Worm (Caenorhabditis elegans) whole organism, mixed stage, embryonic: ENCODE data around the gene F43G6.17.
A peak's percentile ranks its signal among the peaks of the same experiment; 100 is the strongest.

ENCODE experiments used
- bed-3 ChIP-seq: fragments of 200-800 bp; sonication (Bioruptor generic); optimal IDR thresholded peaks from 3 replicates; lab custom pipeline; 2018; ENCODE audit warnings: mild to moderate bottlenecking, missing genetic modification characterization, moderate library complexity, missing compliant biosample characterization
- ceh-39 ChIP-seq: fragments of 150-350 bp; optimal IDR thresholded peaks from 2 replicates; lab custom pipeline; 2014; ENCODE audit warnings: missing biosample characterization, missing genetic modification characterization
- ceh-43 ChIP-seq: fragments of 200-800 bp; sonication (Bioruptor generic); optimal IDR thresholded peaks from 2 replicates; lab custom pipeline; 2018; ENCODE audit warnings: mild to moderate bottlenecking, missing genetic modification characterization, moderate library complexity, missing compliant biosample characterization
- ceh-83 ChIP-seq: fragments of 200-800 bp; sonication (Bioruptor generic); optimal IDR thresholded peaks from 2 replicates; lab custom pipeline; 2018; ENCODE audit warnings: mild to moderate bottlenecking, missing genetic modification characterization, missing compliant biosample characterization
- ces-1 ChIP-seq: fragments of 150-350 bp; optimal IDR thresholded peaks from 2 replicates; lab custom pipeline; 2014; ENCODE audit warnings: missing biosample characterization, missing genetic modification reagents, missing genetic modification characterization
- cnd-1 ChIP-seq: fragments of 200-800 bp; sonication (Bioruptor generic); optimal IDR thresholded peaks from 2 replicates; lab custom pipeline; 2018; ENCODE audit warnings: mild to moderate bottlenecking, missing genetic modification characterization, missing compliant biosample characterization
- drap-1 ChIP-seq: fragments of 200-800 bp; sonication (Bioruptor generic); optimal IDR thresholded peaks from 3 replicates; lab custom pipeline; 2018; ENCODE audit warnings: mild to moderate bottlenecking, missing genetic modification characterization, missing compliant biosample characterization
- elt-1 ChIP-seq: sonication (generic microtip); optimal IDR thresholded peaks from 2 replicates; lab custom pipeline; 2017; ENCODE audit warnings: missing genetic modification characterization, mild to moderate bottlenecking, missing compliant biosample characterization, antibody characterized with exemption, moderate library complexity, borderline replicate concordance; ENCODE audit not compliant: insufficient read depth
- elt-3 ChIP-seq: fragments of 150-350 bp; optimal IDR thresholded peaks from 2 replicates; lab custom pipeline; 2014; ENCODE audit warnings: missing biosample characterization, missing genetic modification characterization
- ham-2 ChIP-seq: fragments of 200-800 bp; sonication (Bioruptor generic); optimal IDR thresholded peaks from 2 replicates; lab custom pipeline; 2018; ENCODE audit warnings: mild to moderate bottlenecking, missing genetic modification characterization, missing compliant biosample characterization
- hlh-1 ChIP-seq: fragments of 150-350 bp; optimal IDR thresholded peaks from 2 replicates; lab custom pipeline; 2014; ENCODE audit warnings: missing biosample characterization, missing genetic modification reagents, missing genetic modification characterization
- mab-5 ChIP-seq: fragments of 150-350 bp; optimal IDR thresholded peaks from 2 replicates; lab custom pipeline; 2014; ENCODE audit warnings: missing biosample characterization, missing genetic modification characterization
- mep-1 ChIP-seq: fragments of 150-350 bp; optimal IDR thresholded peaks from 2 replicates; lab custom pipeline; 2017; ENCODE audit warnings: missing biosample characterization, missing genetic modification reagents, missing genetic modification characterization, inconsistent platforms
- mls-2 ChIP-seq: sonication (generic microtip); optimal IDR thresholded peaks from 2 replicates; lab custom pipeline; 2016; ENCODE audit warnings: mild to moderate bottlenecking, missing genetic modification characterization, moderate library complexity, missing compliant biosample characterization
- nhr-12 ChIP-seq: fragments of 150-350 bp; optimal IDR thresholded peaks from 2 replicates; lab custom pipeline; 2014; ENCODE audit warnings: missing biosample characterization, missing genetic modification characterization
- nhr-237 ChIP-seq: fragments of 150-350 bp; optimal IDR thresholded peaks from 2 replicates; lab custom pipeline; 2014; ENCODE audit warnings: missing biosample characterization, missing genetic modification characterization
- nhr-28 ChIP-seq: fragments of 150-350 bp; optimal IDR thresholded peaks from 2 replicates; lab custom pipeline; 2014; ENCODE audit warnings: missing biosample characterization, missing genetic modification characterization
- sem-2 ChIP-seq: fragments of 200-800 bp; sonication (Bioruptor generic); optimal IDR thresholded peaks from 2 replicates; lab custom pipeline; 2018; ENCODE audit warnings: mild to moderate bottlenecking, missing genetic modification characterization, missing compliant biosample characterization
- snpc-4 ChIP-seq: fragments of 150-350 bp; optimal IDR thresholded peaks from 2 replicates; lab custom pipeline; 2014; ENCODE audit warnings: missing biosample characterization, missing genetic modification characterization
- sptf-1 ChIP-seq: sonication (generic microtip); optimal IDR thresholded peaks from 2 replicates; lab custom pipeline; 2017; ENCODE audit warnings: mild to moderate bottlenecking, missing genetic modification characterization, moderate library complexity, missing compliant biosample characterization
- tbx-8 ChIP-seq: fragments of 200-800 bp; sonication (Bioruptor generic); optimal IDR thresholded peaks from 2 replicates; lab custom pipeline; 2018; ENCODE audit warnings: mild to moderate bottlenecking, missing genetic modification characterization, moderate library complexity, missing compliant biosample characterization
- unc-120 ChIP-seq: sonication (generic microtip); optimal IDR thresholded peaks from 2 replicates; lab custom pipeline; 2017; ENCODE audit warnings: missing genetic modification characterization, missing compliant biosample characterization; ENCODE audit not compliant: poor library complexity, severe bottlenecking
- unc-39 ChIP-seq: fragments of 150-350 bp; optimal IDR thresholded peaks from 2 replicates; lab custom pipeline; 2014; ENCODE audit warnings: missing biosample characterization, missing genetic modification characterization
- unc-62 ChIP-seq: fragments of 150-350 bp; optimal IDR thresholded peaks from 2 replicates; lab custom pipeline; 2014; ENCODE audit warnings: missing biosample characterization, missing genetic modification reagents, missing genetic modification characterization
- ztf-11 ChIP-seq: fragments of 150-350 bp; optimal IDR thresholded peaks from 2 replicates; lab custom pipeline; 2014; ENCODE audit warnings: missing biosample characterization, missing genetic modification characterization

The F43G6.17 gene

DNA sequence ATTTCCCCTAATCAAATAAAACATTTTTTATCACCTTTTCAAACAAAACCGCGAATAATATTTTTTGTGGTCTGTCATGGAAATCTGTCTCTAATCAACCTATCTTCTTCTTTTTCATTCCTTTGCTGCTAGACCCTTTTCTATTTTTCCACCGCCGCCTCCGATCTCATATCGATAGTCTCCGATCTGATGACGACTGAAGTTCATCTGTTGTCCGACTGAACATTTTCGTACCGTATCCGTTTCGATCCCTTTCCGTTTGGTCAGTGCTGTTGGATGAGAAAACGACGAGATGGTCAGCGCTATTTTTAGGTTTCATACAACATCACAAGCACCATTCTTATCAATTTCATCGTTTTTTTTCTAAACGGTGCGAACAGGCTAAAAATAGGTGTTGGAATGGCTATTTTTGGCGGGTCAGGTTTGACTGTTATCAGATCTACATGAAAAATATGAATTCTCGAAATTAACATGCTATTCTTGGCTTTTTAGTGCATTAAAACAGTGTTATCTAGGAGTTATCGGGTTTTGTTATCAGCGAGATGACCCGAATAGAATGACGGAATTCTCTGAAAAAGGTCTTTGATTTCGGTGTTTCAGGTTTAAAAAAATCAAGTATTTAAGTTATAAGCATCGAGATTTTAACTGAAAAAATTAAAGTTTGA is 34.1 kb downstream of the F43G6.17 start:
- TF ChIP-seq ztf-11 (no peak), ceh-39 (tag; lab: Kevin White, UChicago) (no peak), elt-1 (tag; lab: Kevin White, UChicago) (no peak), sptf-1 (tag; lab: Kevin White, UChicago) (no peak), unc-62 (GFP tag; lab: Kevin White, UChicago) (no peak), mep-1 (tag; lab: Kevin White, UChicago) (no peak), mls-2 (tag; lab: Kevin White, UChicago) (no peak), ceh-83 (GFP tag; lab: Kevin White, UChicago) (no peak), nhr-28 (no peak), unc-120 (no peak), ceh-43 (GFP tag; lab: Kevin White, UChicago) (no peak), nhr-12 (no peak), unc-39 (tag; lab: Kevin White, UChicago) (no peak)

DNA sequence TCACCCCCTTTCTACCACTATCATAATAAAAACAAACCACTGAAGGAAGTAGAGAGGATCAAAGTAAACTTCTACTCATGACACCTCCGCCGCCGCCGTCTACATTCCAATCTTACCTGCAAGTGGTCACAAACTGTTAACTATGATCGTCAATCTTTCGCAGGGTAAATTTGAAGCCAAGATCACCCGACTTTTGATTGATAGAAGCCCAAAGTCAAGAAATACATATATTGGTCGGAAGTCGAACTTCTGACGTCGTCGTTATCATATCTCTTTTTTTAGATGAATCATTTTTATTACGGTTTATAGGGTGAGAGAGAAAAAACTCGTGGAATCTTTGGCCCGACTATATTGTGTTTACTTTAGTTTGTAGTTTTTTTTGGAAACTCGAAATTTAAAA is 35.8 kb downstream of the F43G6.17 start:
- TF ChIP-seq elt-3 (tag; lab: Kevin White, UChicago) (no peak), snpc-4 (no peak)

DNA sequence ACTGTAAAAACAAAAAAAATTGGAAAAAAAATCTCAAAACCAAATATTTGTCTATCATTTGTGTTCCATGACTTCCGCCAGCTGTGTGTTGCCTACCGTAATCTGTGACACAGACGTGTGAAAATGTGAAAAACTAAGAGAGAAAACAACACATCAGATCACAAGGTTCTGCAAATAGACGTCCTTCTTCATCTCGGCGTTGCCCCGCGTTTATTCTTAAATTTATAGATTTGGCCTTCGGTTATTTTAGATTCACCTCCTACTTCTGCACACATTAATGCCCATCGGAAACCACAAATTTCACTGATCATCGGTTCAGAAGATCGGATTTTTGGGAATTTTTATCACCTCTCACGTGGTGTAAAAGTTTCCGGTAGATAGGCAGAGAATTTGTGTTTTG is 36.6 kb downstream of the F43G6.17 start:
- TF ChIP-seq unc-120 (no peak), elt-3 (tag; lab: Kevin White, UChicago) (no peak)
- TF ChIP-seq, all 35 proteins: peak for 0

DNA sequence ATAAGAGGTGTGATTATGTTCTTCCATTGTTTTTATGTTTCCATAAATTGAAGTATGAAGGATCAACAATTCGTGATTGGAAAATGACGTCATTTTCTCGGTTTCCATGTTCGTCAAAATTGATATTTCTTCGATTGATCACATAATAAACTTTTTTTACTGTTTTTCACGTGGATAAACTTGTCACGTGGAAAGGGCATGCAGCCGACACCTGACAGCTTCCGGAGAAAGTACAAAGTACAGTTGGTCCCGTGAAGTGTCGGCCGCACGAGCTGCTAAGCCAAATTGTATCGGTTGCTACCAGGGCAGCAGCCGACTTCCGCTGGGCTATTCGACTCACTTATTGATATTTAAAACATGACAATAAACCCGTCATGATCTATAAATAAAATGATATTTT is 39.1 kb downstream of the F43G6.17 start:
- TF ChIP-seq bed-3 (GFP tag; lab: Kevin White, UChicago) (no peak), ham-2 (GFP tag; lab: Kevin White, UChicago) (peak; percentile 49)

DNA sequence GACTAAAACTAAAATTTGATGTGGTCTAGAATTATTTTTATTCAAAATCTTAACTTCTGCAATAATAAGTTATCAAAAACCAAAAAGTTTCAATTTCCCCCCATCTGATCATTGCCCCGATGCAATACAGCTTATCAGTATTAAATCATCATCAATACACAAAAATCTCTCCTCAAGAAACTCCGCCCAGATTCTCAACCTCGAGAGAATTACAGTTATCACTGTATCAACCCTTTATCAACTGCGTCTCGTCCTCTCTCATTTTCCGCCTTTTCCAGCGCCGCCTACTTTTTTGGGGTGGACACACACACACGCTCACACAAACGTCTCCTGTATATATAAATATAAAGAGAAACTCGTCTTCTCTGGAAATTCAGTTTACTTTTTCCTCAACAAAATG is 39.8 kb downstream of the F43G6.17 start, which contains the start of gene T27D12.1:
TSS of gene T27D12.1 (plus strand) at position 301 of the 400 bp plus-strand sequence.
- TF ChIP-seq nhr-28: no peak
- TF ChIP-seq ces-1 (GFP tag; lab: Kevin White, UChicago): no peak
- TF ChIP-seq cnd-1 (tag; lab: Kevin White, UChicago): no peak
- no peak for TF ChIP-seq unc-62 (GFP tag; lab: Kevin White, UChicago)
- TF ChIP-seq nhr-12: no peak
- no peak for TF ChIP-seq snpc-4
- TF ChIP-seq, all 35 proteins: peak for 0

DNA sequence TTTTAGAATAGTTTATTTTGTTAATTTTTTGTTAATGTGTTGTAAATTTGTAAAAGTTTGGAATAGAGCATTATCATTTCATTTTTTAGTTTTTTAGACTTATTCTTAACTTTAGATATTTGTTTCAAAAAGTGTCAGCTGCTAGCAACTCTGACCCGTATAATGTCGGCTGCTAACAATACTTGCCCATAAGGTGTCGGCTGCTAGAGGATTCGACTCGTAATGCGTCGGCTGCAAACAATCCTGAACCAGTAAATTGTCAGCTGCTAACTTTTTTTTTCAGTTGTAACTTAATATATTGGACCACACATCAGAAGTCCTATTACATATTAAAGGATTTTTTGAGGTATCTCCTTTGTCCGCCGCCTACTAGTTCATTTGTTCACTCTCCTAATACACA is 40.2 kb downstream of the F43G6.17 start:
- TF ChIP-seq mep-1 (tag; lab: Kevin White, UChicago) (no peak), tbx-8 (no peak), ztf-11 (no peak), sem-2 (GFP tag; lab: Kevin White, UChicago) (no peak)

DNA sequence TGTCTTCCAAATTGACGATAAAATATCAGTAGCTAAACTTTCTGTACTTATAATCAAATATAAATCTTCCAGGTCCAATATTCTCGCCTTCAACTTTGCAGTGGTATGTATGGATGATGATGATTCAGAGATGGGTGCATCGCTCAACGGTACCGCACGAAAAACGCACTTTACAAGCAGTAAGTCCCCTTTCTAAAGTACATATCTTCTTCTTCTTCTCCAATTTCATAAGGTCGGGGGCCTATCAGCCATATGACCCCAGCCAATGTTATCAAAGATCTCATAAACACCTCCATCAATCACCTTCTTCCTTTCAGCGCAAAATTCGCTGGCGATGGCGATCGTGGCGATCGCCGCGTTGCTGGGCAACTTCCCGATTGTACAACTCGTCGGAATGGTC is 40.9 kb downstream of the F43G6.17 start:
- TF ChIP-seq tbx-8 (no peak), mab-5 (tag; lab: Kevin White, UChicago) (no peak), drap-1 (GFP tag; lab: Kevin White, UChicago) (no peak), bed-3 (GFP tag; lab: Kevin White, UChicago) (no peak), ham-2 (GFP tag; lab: Kevin White, UChicago) (no peak), nhr-12 (no peak), sptf-1 (tag; lab: Kevin White, UChicago) (no peak), ceh-83 (GFP tag; lab: Kevin White, UChicago) (no peak), hlh-1 (tag; lab: Kevin White, UChicago) (no peak), ces-1 (GFP tag; lab: Kevin White, UChicago) (no peak), nhr-237 (no peak), elt-1 (tag; lab: Kevin White, UChicago) (no peak), nhr-28 (no peak), elt-3 (tag; lab: Kevin White, UChicago) (no peak)
